Fruit fly (Drosophila melanogaster) S2 (cell line): ENCODE measurements around the gene CG33288.

ENCODE experiments used
- CG8478 ChIP-seq: fragments of >200 bp; optimal IDR thresholded peaks from 2 replicates; lab custom pipeline; 2018
- CTCF ChIP-seq, 2 experiments: fragments of >200 bp; optimal IDR thresholded peaks; 2 replicates each; lab custom pipeline; 2018

DNA sequence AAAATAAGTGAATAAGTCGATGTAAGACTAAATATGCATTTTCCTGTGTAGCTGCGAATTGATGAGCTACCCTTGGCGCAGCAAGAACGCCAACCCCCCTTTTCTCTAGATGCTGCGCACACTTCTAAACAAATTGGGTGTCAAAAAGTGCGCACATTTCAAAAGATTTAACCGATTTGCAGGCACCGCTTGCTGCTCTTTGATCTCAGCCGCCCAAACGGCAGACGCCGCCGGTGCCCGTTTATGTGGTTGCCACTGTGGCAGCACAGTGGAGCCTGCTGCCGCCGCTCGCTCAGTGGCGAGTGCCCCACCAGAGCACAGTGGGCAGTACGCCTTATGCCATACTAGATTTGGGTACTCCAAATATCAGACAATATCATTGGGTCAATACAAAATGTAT is 22.9 kb downstream of the CG33288 start:
- TF ChIP-seq CG8478 (lab: Kevin White, UChicago), result no peak
- TF ChIP-seq CTCF (optimal IDR thresholded peaks at IDR 0.05; lab: Kevin White, UChicago), result no peak
